Fruit fly (Drosophila melanogaster): ENCODE results near the gene CG6885.
A peak's percentile ranks its signal among the peaks of the same experiment; 100 is the strongest.

The CG6885 gene

dm6 chr3L:18747953-18748756 is 3.9 kb downstream of the CG6885 start, which contains the start of the genes Nufip and Atg3:
TSS of gene Nufip (minus strand) at chr3L:18748367.
TSS of gene Atg3 (plus strand) at chr3L:18748687.
- TF ChIP-seq CG34376 (GFP tag; optimal IDR thresholded peaks at IDR 0.05) (no peak), scrt (GFP tag; optimal IDR thresholded peaks at IDR 0.05) (no peak), gfzf (GFP tag; optimal IDR thresholded peaks at IDR 0.05) (peak; percentile 76), Gug (GFP tag; IDR thresholded peaks at IDR 0.05) (no peak), CG14860 (GFP tag; IDR thresholded peaks at IDR 0.05; ENCODE audit: partially characterized antibody) (peak; percentile 60; the same call in 2 of the 3 replicates), slbo (GFP tag; IDR thresholded peaks at IDR 0.05) (peak; percentile 44; the same call in 1 of the 2 replicates), CG13296 (GFP tag; optimal IDR thresholded peaks at IDR 0.05) (peak; percentile 28), org-1 (GFP tag; optimal IDR thresholded peaks at IDR 0.05) (no peak), Xbp1 (GFP tag; optimal IDR thresholded peaks at IDR 0.05) (peak; percentile 38), emc (GFP tag; optimal IDR thresholded peaks at IDR 0.05) (no peak), sna (GFP tag; IDR thresholded peaks at IDR 0.05; ENCODE audit: partially characterized antibody) (peak; percentile 74), Poxn (GFP tag; IDR thresholded peaks at IDR 0.05) (no peak), lilli (GFP tag; optimal IDR thresholded peaks at IDR 0.05) (peak; percentile 50), ftz-f1 (GFP tag; optimal IDR thresholded peaks at IDR 0.05) (no peak), CG15514 (GFP tag; optimal IDR thresholded peaks at IDR 0.05) (peak; percentile 31), CG8944 (GFP tag; optimal IDR thresholded peaks at IDR 0.05) (no peak), CG2678 (tag; optimal IDR thresholded peaks at IDR 0.05) (peak; percentile 35), MTF-1 (GFP tag; optimal IDR thresholded peaks at IDR 0.05; ENCODE audit: borderline replicate concordance) (no peak), Max (GFP tag; optimal IDR thresholded peaks at IDR 0.05) (peak; percentile 43), CG10979 (tag; optimal IDR thresholded peaks at IDR 0.05) (no peak), al (GFP tag; IDR thresholded peaks at IDR 0.05) (no peak), Dp (GFP tag; optimal IDR thresholded peaks at IDR 0.05) (peak; percentile 40), CG10565 (GFP tag; optimal IDR thresholded peaks at IDR 0.05) (no peak), inv (GFP tag; IDR thresholded peaks at IDR 0.05; ENCODE audit: partially characterized antibody) (peak; percentile 75), MBD-R2 (GFP tag; IDR thresholded peaks at IDR 0.05) (peak; percentile 54), CG11723 (GFP tag; optimal IDR thresholded peaks at IDR 0.05) (no peak), bbx (GFP tag; IDR thresholded peaks at IDR 0.05; ENCODE audit: partially characterized antibody) (peak; percentile 81; the same call in 1 of the 2 replicates), CG16779 (GFP tag; IDR thresholded peaks at IDR 0.05) (0 out of 2 replicates have a peak, but pooled peaks have one; percentile 42), usp (GFP tag; optimal IDR thresholded peaks at IDR 0.05) (no peak), CG15601 (tag; optimal IDR thresholded peaks at IDR 0.05) (peak; percentile 29), fru (optimal IDR thresholded peaks at IDR 0.05) (no peak), NfI (GFP tag; optimal IDR thresholded peaks at IDR 0.05) (peak; percentile 18), Sin3A (optimal IDR thresholded peaks at IDR 0.05) (peak; percentile 66), CG14667 (GFP tag; IDR thresholded peaks at IDR 0.05) (no peak), CG32532 (GFP tag; IDR thresholded peaks at IDR 0.05) (0 out of 2 replicates have a peak, but pooled peaks have one; percentile 19), CG3407 (GFP tag; optimal IDR thresholded peaks at IDR 0.05) (no peak), grn (GFP tag; optimal IDR thresholded peaks at IDR 0.05) (no peak), CG3163 (GFP tag; optimal IDR thresholded peaks at IDR 0.05) (no peak), CG15696 (tag; optimal IDR thresholded peaks at IDR 0.05) (no peak), Opbp (GFP tag; IDR thresholded peaks at IDR 0.05; ENCODE audit: partially characterized antibody) (peak; percentile 83; the same call in 2 of the 3 replicates), Side (GFP tag; optimal IDR thresholded peaks at IDR 0.05) (no peak), Pdp1 (GFP tag; optimal IDR thresholded peaks at IDR 0.05) (peak in 1 of 2 experiments; percentile 40), exex (tag; optimal IDR thresholded peaks at IDR 0.05) (peak; percentile 22), CG2712 (tag; optimal IDR thresholded peaks at IDR 0.05) (peak; percentile 37), psq (GFP tag; optimal IDR thresholded peaks at IDR 0.05) (no peak), CG9727 (GFP tag; optimal IDR thresholded peaks at IDR 0.05) (peak; percentile 54), lbe (GFP tag; optimal IDR thresholded peaks at IDR 0.05) (no peak), CG8388 (GFP tag; optimal IDR thresholded peaks at IDR 0.05) (peak; percentile 99), onecut (GFP tag; IDR thresholded peaks at IDR 0.05) (no peak)

Data from whole organism, embryonic.